Fruit fly (Drosophila melanogaster): ENCODE data around the gene Nelf-A.

Gene Nelf-A

DNA sequence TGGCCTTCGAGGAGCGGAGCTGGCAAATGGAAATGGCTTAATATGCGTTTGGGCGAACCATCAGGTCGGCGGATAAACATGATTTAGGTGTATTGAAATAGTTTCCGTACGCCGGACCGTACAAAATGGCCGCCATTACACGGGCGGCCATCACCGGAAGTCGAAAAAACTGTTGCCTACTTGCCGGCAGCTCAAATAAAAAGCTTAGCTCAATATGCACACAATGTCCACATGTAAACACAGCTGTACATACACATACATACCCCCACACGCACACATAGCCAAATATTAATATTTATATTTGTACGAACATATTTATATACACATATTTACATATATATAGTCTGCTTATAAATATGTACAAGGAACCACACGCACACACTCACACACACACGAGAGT lies 39.7 kb downstream of the Nelf-A start (continued):
- TF ChIP-seq CG1024 (GFP tag; IDR thresholded peaks at IDR 0.05) (peak; percentile 34; the same call in 1 of the 2 replicates), odd (GFP tag; optimal IDR thresholded peaks at IDR 0.05) (peak; percentile 31), Optix (GFP tag; IDR thresholded peaks at IDR 0.05) (peak; percentile 61; the same call in 2 of the 3 replicates), sr (GFP tag; IDR thresholded peaks at IDR 0.05) (peak; percentile 60; the same call in 1 of the 3 replicates), gem (tag; optimal IDR thresholded peaks at IDR 0.05) (peak; percentile 35), Sox102F (GFP tag; optimal IDR thresholded peaks at IDR 0.05) (peak; percentile 30), CG3407 (GFP tag; optimal IDR thresholded peaks at IDR 0.05) (peak; percentile 47), CG15601 (tag; optimal IDR thresholded peaks at IDR 0.05) (peak; percentile 12), Fer3 (tag; optimal IDR thresholded peaks at IDR 0.05) (peak; percentile 40), CG8388 (GFP tag; optimal IDR thresholded peaks at IDR 0.05) (peak; percentile 35), CG11456 (GFP tag; IDR thresholded peaks at IDR 0.05) (peak; percentile 66; the same call in 1 of the 3 replicates), CG34422 (GFP tag; IDR thresholded peaks at IDR 0.05) (no peak), CG15073 (GFP tag; optimal IDR thresholded peaks at IDR 0.05) (no peak), fd3F (GFP tag; optimal IDR thresholded peaks at IDR 0.05) (peak; percentile 22), CG6689 (GFP tag; IDR thresholded peaks at IDR 0.05) (0 out of 2 replicates have a peak, but pooled peaks have one; percentile 18)

- TF ChIP-seq kah (GFP tag; optimal IDR thresholded peaks at IDR 0.05) (no peak), mirr (GFP tag; optimal IDR thresholded peaks at IDR 0.05) (peak; percentile 78), cad (GFP tag; optimal IDR thresholded peaks at IDR 0.05) (no peak), Rx (GFP tag; IDR thresholded peaks at IDR 0.05) (no peak), chinmo (GFP tag; IDR thresholded peaks at IDR 0.05; ENCODE audit: partially characterized antibody) (no peak), caup (GFP tag; optimal IDR thresholded peaks at IDR 0.05; ENCODE audit: severe bottlenecking) (no peak), al (GFP tag; IDR thresholded peaks at IDR 0.05) (no peak), sens (GFP tag) (peak; percentile 60), Blimp-1 (GFP tag; optimal IDR thresholded peaks at IDR 0.05) (no peak), dati (GFP tag; IDR thresholded peaks at IDR 0.05) (no peak), psq (GFP tag; optimal IDR thresholded peaks at IDR 0.05) (no peak), NFAT (GFP tag; IDR thresholded peaks at IDR 0.05) (no peak), Fer3 (tag; optimal IDR thresholded peaks at IDR 0.05) (no peak), CG10147 (GFP tag; optimal IDR thresholded peaks at IDR 0.05) (no peak), CG7786 (GFP tag; optimal IDR thresholded peaks at IDR 0.05) (no peak), jumu (GFP tag; optimal IDR thresholded peaks at IDR 0.05) (no peak), hth (optimal IDR thresholded peaks at IDR 0.05) (no peak), gem (tag; optimal IDR thresholded peaks at IDR 0.05) (peak; percentile 22), nerfin-2 (GFP tag; IDR thresholded peaks at IDR 0.05; ENCODE audit: partially characterized antibody) (no peak), br (optimal IDR thresholded peaks at IDR 0.05) (no peak), CG2120 (GFP tag; optimal IDR thresholded peaks at IDR 0.05) (no peak), CG30020 (tag; optimal IDR thresholded peaks at IDR 0.05) (no peak), CG10431 (GFP tag; optimal IDR thresholded peaks at IDR 0.05) (no peak), YL-1 (GFP tag; optimal IDR thresholded peaks at IDR 0.05) (no peak), CG14667 (GFP tag; IDR thresholded peaks at IDR 0.05) (no peak), Optix (GFP tag; IDR thresholded peaks at IDR 0.05) (0 out of 3 replicates have a peak, but pooled peaks have one; percentile 29), cg (GFP tag; optimal IDR thresholded peaks at IDR 0.05) (peak; percentile 9), bsh (GFP tag; optimal IDR thresholded peaks at IDR 0.05) (no peak), CG2875 (GFP tag; optimal IDR thresholded peaks at IDR 0.05) (no peak), sug (tag; optimal IDR thresholded peaks at IDR 0.05) (peak; percentile 82), CG3163 (GFP tag; optimal IDR thresholded peaks at IDR 0.05) (no peak), Fer1 (GFP tag; optimal IDR thresholded peaks at IDR 0.05) (no peak), Drgx (GFP tag; IDR thresholded peaks at IDR 0.05) (no peak), abd-A (tag; optimal IDR thresholded peaks at IDR 0.05) (no peak), otp (GFP tag; IDR thresholded peaks at IDR 0.05) (no peak), amos (GFP tag; IDR thresholded peaks at IDR 0.05; ENCODE audit: partially characterized antibody) (no peak), CG5953 (GFP tag; IDR thresholded peaks at IDR 0.05) (no peak), maf-S (GFP tag; optimal IDR thresholded peaks at IDR 0.05) (no peak)
These were observed 44.5 kb downstream of the Nelf-A start for dm6 chr3R:21267972-21268512.
